Fruit fly (Drosophila melanogaster) whole organism, adult: ENCODE data around the gene lectin-29Ca.
A peak's percentile ranks its signal among the peaks of the same experiment; 100 is the strongest.

Source experiments
- CG11617 ChIP-seq: fragments of 200-800 bp; sonication (Bioruptor generic); optimal IDR thresholded peaks from 2 replicates; lab custom pipeline; 2017; ENCODE audit warnings: mild to moderate bottlenecking, missing biosample characterization, missing genetic modification reagents, missing genetic modification characterization
- CG12768 ChIP-seq: fragments of 200-800 bp; sonication (Bioruptor generic); optimal IDR thresholded peaks from 2 replicates; lab custom pipeline; 2017; ENCODE audit warnings: missing biosample characterization, missing genetic modification characterization, mild to moderate bottlenecking, moderate library complexity, missing genetic modification reagents
- CG14711 ChIP-seq: fragments of 200-800 bp; sonication (Bioruptor generic); optimal IDR thresholded peaks from 2 replicates; lab custom pipeline; 2018; ENCODE audit warnings: missing biosample characterization, mild to moderate bottlenecking, missing genetic modification characterization, moderate library complexity
- CG1620 ChIP-seq: fragments of 200-800 bp; sonication (Bioruptor generic); optimal IDR thresholded peaks from 2 replicates; lab custom pipeline; 2016; ENCODE audit warnings: missing biosample characterization, missing genetic modification characterization
- CG33017 ChIP-seq: fragments of 200-800 bp; sonication (Bioruptor generic); optimal IDR thresholded peaks from 2 replicates; lab custom pipeline; 2018; ENCODE audit warnings: missing biosample characterization, mild to moderate bottlenecking, missing genetic modification characterization, moderate library complexity
- CG5204 ChIP-seq: fragments of 200-800 bp; sonication (Bioruptor generic); optimal IDR thresholded peaks from 2 replicates; lab custom pipeline; 2016; ENCODE audit warnings: missing biosample characterization, missing genetic modification characterization
- CG7045 ChIP-seq: fragments of 200-800 bp; sonication (Bioruptor generic); optimal IDR thresholded peaks from 2 replicates; lab custom pipeline; 2017; ENCODE audit warnings: missing biosample characterization, mild to moderate bottlenecking, missing genetic modification characterization
- CG7101 ChIP-seq: fragments of 200-800 bp; sonication (Bioruptor generic); optimal IDR thresholded peaks from 2 replicates; lab custom pipeline; 2018; ENCODE audit warnings: missing biosample characterization, mild to moderate bottlenecking, missing genetic modification characterization, moderate library complexity
- Clk ChIP-seq: fragments of 200-800 bp; sonication (Bioruptor generic); optimal IDR thresholded peaks from 2 replicates; lab custom pipeline; 2017; ENCODE audit warnings: missing biosample characterization, missing genetic modification characterization
- Crg-1 ChIP-seq: fragments of 200-800 bp; sonication (Bioruptor generic); optimal IDR thresholded peaks from 2 replicates; lab custom pipeline; 2016; ENCODE audit warnings: missing biosample characterization, missing genetic modification characterization
- Hr96 ChIP-seq: fragments of 200-800 bp; sonication (Bioruptor generic); optimal IDR thresholded peaks from 2 replicates; lab custom pipeline; 2016; ENCODE audit warnings: missing biosample characterization, missing genetic modification characterization
- Mnt ChIP-seq: fragments of 200-800 bp; sonication (Bioruptor generic); optimal IDR thresholded peaks from 2 replicates; lab custom pipeline; 2016; ENCODE audit warnings: missing biosample characterization, mild to moderate bottlenecking, missing genetic modification characterization
- bab1 ChIP-seq: fragments of 200-800 bp; sonication (Bioruptor generic); optimal IDR thresholded peaks from 3 replicates; lab custom pipeline; 2019; ENCODE audit warnings: missing biosample characterization, mild to moderate bottlenecking, missing genetic modification characterization, moderate library complexity
- cic ChIP-seq: fragments of 200-800 bp; sonication (Bioruptor generic); optimal IDR thresholded peaks from 2 replicates; lab custom pipeline; 2017; ENCODE audit warnings: missing biosample characterization, mild to moderate bottlenecking, missing genetic modification characterization, moderate library complexity
- cnc ChIP-seq, 2 experiments: fragments of >200 bp; optimal IDR thresholded peaks; 2 replicates each; lab custom pipeline; 2017
- kay ChIP-seq: fragments of 200-800 bp; sonication (Bioruptor generic); peaks from one replicate; lab custom pipeline; 2016; ENCODE audit warnings: missing biosample characterization, missing genetic modification characterization, borderline replicate concordance
- ovo ChIP-seq: fragments of 200-800 bp; sonication (Bioruptor generic); optimal IDR thresholded peaks from 2 replicates; lab custom pipeline; 2016; ENCODE audit warnings: missing biosample characterization, missing genetic modification characterization
- pad ChIP-seq: fragments of 200-800 bp; sonication (Bioruptor generic); optimal IDR thresholded peaks from 3 replicates; lab custom pipeline; 2017; ENCODE audit warnings: missing biosample characterization, missing genetic modification characterization, mild to moderate bottlenecking, moderate library complexity, missing genetic modification reagents
- tj ChIP-seq: fragments of 200-800 bp; sonication (Bioruptor generic); optimal IDR thresholded peaks from 3 replicates; lab custom pipeline; 2017; ENCODE audit warnings: missing biosample characterization, mild to moderate bottlenecking, missing genetic modification characterization, moderate library complexity
- toe ChIP-seq: fragments of 200-800 bp; sonication (Bioruptor generic); optimal IDR thresholded peaks from 2 replicates; lab custom pipeline; 2016; ENCODE audit warnings: missing biosample characterization, missing genetic modification characterization

lectin-29Ca gene

dm6 chr2L:8362955-8363285, 31.2 kb downstream of the lectin-29Ca start:
- TF ChIP-seq CG7045 (no peak), CG1620 (GFP tag; lab: Kevin White, UChicago) (no peak), cnc (optimal IDR thresholded peaks at IDR 0.05; lab: Kevin White, UChicago) (no peak), CG5204 (no peak), CG11617 (peak; percentile 48), pad (GFP tag; lab: Kevin White, UChicago) (peak; percentile 6)

dm6 chr2L:8362273-8362954, 31.7 kb downstream of the lectin-29Ca start, which contains the start of gene CG7627:
Gene CG7627, minus strand, starts transcription at chr2L:8362469.
- TF ChIP-seq CG12768 (peak; percentile 73), CG11617 (peak; percentile 81), cic (GFP tag; lab: Kevin White, UChicago) (peak; percentile 76), kay (GFP tag; lab: Kevin White, UChicago) (peak; percentile 72), CG14711 (tag; lab: Kevin White, UChicago) (peak; percentile 60), Mnt (GFP tag; lab: Kevin White, UChicago) (peak; percentile 82), cnc (optimal IDR thresholded peaks at IDR 0.05; lab: Kevin White, UChicago) (no peak), tj (GFP tag; lab: Kevin White, UChicago) (no peak), Crg-1 (GFP tag; lab: Kevin White, UChicago) (peak; percentile 62), pad (GFP tag; lab: Kevin White, UChicago) (peak; percentile 54), CG7045 (peak; percentile 69), CG5204 (peak; percentile 65), CG7101 (tag; lab: Kevin White, UChicago) (peak; percentile 79), Clk (GFP tag; lab: Kevin White, UChicago) (peak; percentile 54), bab1 (GFP tag; lab: Kevin White, UChicago) (peak; percentile 66), CG1620 (GFP tag; lab: Kevin White, UChicago) (peak; percentile 64), Hr96 (peak; percentile 85), CG33017 (tag; lab: Kevin White, UChicago) (peak; percentile 39), toe (GFP tag; lab: Kevin White, UChicago) (peak; percentile 69), ovo (GFP tag; lab: Kevin White, UChicago) (peak; percentile 24)

dm6 chr2L:8361204-8361952, 32.7 kb downstream of the lectin-29Ca start:
- peak; percentile 67 for TF ChIP-seq Mnt (GFP tag; lab: Kevin White, UChicago)
- TF ChIP-seq kay (GFP tag; lab: Kevin White, UChicago), result no peak
- no peak for TF ChIP-seq cnc (optimal IDR thresholded peaks at IDR 0.05; lab: Kevin White, UChicago)
- TF ChIP-seq CG14711 (tag; lab: Kevin White, UChicago), result peak; percentile 9
- TF ChIP-seq bab1 (GFP tag; lab: Kevin White, UChicago), result peak; percentile 87
- TF ChIP-seq ovo (GFP tag; lab: Kevin White, UChicago), result peak; percentile 9
- peak; percentile 12 for TF ChIP-seq CG12768
- TF ChIP-seq Crg-1 (GFP tag; lab: Kevin White, UChicago), result peak; percentile 54
- TF ChIP-seq cic (GFP tag; lab: Kevin White, UChicago), result peak; percentile 9
- TF ChIP-seq Hr96, result peak; percentile 3
- TF ChIP-seq Clk (GFP tag; lab: Kevin White, UChicago), result no peak
- peak; percentile 21 for TF ChIP-seq CG7045
- TF ChIP-seq CG11617, result peak; percentile 68
- TF ChIP-seq tj (GFP tag; lab: Kevin White, UChicago), result peak; percentile 34
- TF ChIP-seq CG1620 (GFP tag; lab: Kevin White, UChicago), result no peak
- TF ChIP-seq CG7101 (tag; lab: Kevin White, UChicago), result peak; percentile 64
- peak; percentile 75 for TF ChIP-seq pad (GFP tag; lab: Kevin White, UChicago)
- peak; percentile 34 for TF ChIP-seq CG33017 (tag; lab: Kevin White, UChicago)
- peak; percentile 40 for TF ChIP-seq toe (GFP tag; lab: Kevin White, UChicago)
- TF ChIP-seq CG5204, result peak; percentile 49

- TF ChIP-seq kay (GFP tag; lab: Kevin White, UChicago) (peak; percentile 38), Mnt (GFP tag; lab: Kevin White, UChicago) (no peak), pad (GFP tag; lab: Kevin White, UChicago) (no peak), cic (GFP tag; lab: Kevin White, UChicago) (no peak), CG1620 (GFP tag; lab: Kevin White, UChicago) (no peak), Crg-1 (GFP tag; lab: Kevin White, UChicago) (no peak), CG11617 (no peak)
Measured at dm6 chr2L:8355419-8355818, 38.7 kb downstream of the lectin-29Ca start.

dm6 chr2L:8351864-8352263, 42.2 kb downstream of the lectin-29Ca start, which contains the start of gene Mur29B:
Gene Mur29B, plus strand, starts transcription at chr2L:8352187.
- TF ChIP-seq Crg-1 (GFP tag; lab: Kevin White, UChicago), result no peak
- peak; percentile 65 for TF ChIP-seq kay (GFP tag; lab: Kevin White, UChicago)
- no peak for TF ChIP-seq tj (GFP tag; lab: Kevin White, UChicago)

dm6 chr2L:8351333-8351732, 42.7 kb downstream of the lectin-29Ca start:
- TF ChIP-seq cic (GFP tag; lab: Kevin White, UChicago) (no peak), cnc (optimal IDR thresholded peaks at IDR 0.05; lab: Kevin White, UChicago) (no peak), CG1620 (GFP tag; lab: Kevin White, UChicago) (no peak), Clk (GFP tag; lab: Kevin White, UChicago) (no peak), kay (GFP tag; lab: Kevin White, UChicago) (no peak), pad (GFP tag; lab: Kevin White, UChicago) (no peak), toe (GFP tag; lab: Kevin White, UChicago) (no peak), CG33017 (tag; lab: Kevin White, UChicago) (no peak), Crg-1 (GFP tag; lab: Kevin White, UChicago) (no peak), CG7101 (tag; lab: Kevin White, UChicago) (no peak), Hr96 (no peak), bab1 (GFP tag; lab: Kevin White, UChicago) (no peak), CG5204 (no peak), CG12768 (no peak), CG7045 (no peak), Mnt (GFP tag; lab: Kevin White, UChicago) (no peak), CG11617 (no peak), ovo (GFP tag; lab: Kevin White, UChicago) (no peak), CG14711 (tag; lab: Kevin White, UChicago) (no peak)
